Worm (Caenorhabditis elegans): ENCODE measurements around the gene fbxb-77.

Gene fbxb-77

DNA sequence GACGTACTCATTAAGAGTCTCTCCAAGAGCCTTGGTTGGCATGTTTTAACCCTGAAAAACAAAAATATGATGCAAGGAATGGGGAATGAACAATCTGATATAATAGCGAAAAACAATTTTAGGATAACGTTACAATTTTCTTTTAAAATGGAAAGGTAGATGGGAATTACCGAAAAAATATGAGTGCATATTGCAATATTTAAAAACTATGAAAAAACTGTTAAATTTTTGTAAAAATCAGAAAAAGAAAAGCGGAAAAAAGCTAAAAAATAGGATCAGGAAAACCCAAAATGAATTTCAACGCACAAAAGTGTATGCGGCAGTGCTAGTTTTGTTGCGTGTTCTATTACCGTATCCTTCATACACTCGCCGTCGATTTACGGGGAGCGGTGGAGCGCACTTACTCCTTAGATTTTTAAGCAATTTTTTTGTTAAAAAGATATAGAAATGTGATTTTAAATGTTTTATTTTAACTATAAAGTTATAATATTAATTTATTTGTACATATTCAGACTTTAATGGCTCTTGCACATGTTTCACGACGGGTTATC is 6.2 kb downstream of the fbxb-77 start, which contains the start of the genes rpl-20 and Y17G9B.5:
rpl-20 (minus strand) TSS at position 51 of the 551 bp plus-strand sequence.
Y17G9B.5 (plus strand) TSS at position 513 of the 551 bp plus-strand sequence.
- TF ChIP-seq aha-1 (tag) (peak; percentile 99), hmg-1.1 (GFP tag; IDR thresholded peaks at IDR 0.05) (peak; percentile 100), duxl-1 (tag; optimal IDR thresholded peaks at IDR 0.05; ENCODE audit: poor library complexity) (peak; percentile 98), ceh-44 (GFP tag; IDR thresholded peaks at IDR 0.05) (peak; percentile 87), saeg-2 (GFP tag; IDR thresholded peaks at IDR 0.05) (peak; percentile 99), lin-39 (tag; optimal IDR thresholded peaks at IDR 0.05) (peak; percentile 91), T20F7.1 (GFP tag; optimal IDR thresholded peaks at IDR 0.05) (peak; percentile 98), ZK546.5 (tag; optimal IDR thresholded peaks at IDR 0.05) (peak; percentile 35 to 91), zip-2 (tag; optimal IDR thresholded peaks at IDR 0.05) (peak; percentile 95), unc-130 (GFP tag; optimal IDR thresholded peaks at IDR 0.05) (peak; percentile 98), daf-12 (tag; optimal IDR thresholded peaks at IDR 0.05) (no peak), daf-19 (GFP tag; conservative IDR thresholded peaks at IDR 0.05) (peak; percentile 99), ceh-28 (tag; optimal IDR thresholded peaks at IDR 0.05) (peak; percentile 74), hif-1 (tag; optimal IDR thresholded peaks at IDR 0.05) (peak; percentile 93 to 96), unc-62 (GFP tag; optimal IDR thresholded peaks at IDR 0.05 in 1 of 2) (peak; percentile 9 to 100), unc-62 (tag; optimal IDR thresholded peaks at IDR 0.05) (no peak), F26F4.8 (GFP tag; conservative IDR thresholded peaks at IDR 0.05) (no peak), arid-1 (GFP tag; conservative IDR thresholded peaks at IDR 0.05) (peak; percentile 99), nhr-10 (tag; optimal IDR thresholded peaks at IDR 0.05) (peak; percentile 98), mep-1 (tag; optimal IDR thresholded peaks at IDR 0.05) (peak; percentile 100), zip-11 (GFP tag; IDR thresholded peaks at IDR 0.05) (0 out of 2 replicates have a peak, but pooled peaks have one; percentile 75), nhr-102 (tag; optimal IDR thresholded peaks at IDR 0.05) (peak; percentile 99), pha-4 (GFP tag; IDR thresholded peaks at IDR 0.05) (peak; percentile 99), pha-4 (tag; optimal IDR thresholded peaks at IDR 0.05) (peak; percentile 100), lin-13 (GFP tag; optimal IDR thresholded peaks at IDR 0.05) (peak; percentile 99), nhr-41 (GFP tag; IDR thresholded peaks at IDR 0.05) (peak; percentile 97), mdl-1 (tag; optimal IDR thresholded peaks at IDR 0.05) (peak; percentile 22 to 92), php-3 (GFP tag; IDR thresholded peaks at IDR 0.05) (peak; percentile 99), dmd-9 (GFP tag; IDR thresholded peaks at IDR 0.05) (peak; percentile 99), madf-9 (GFP tag; conservative IDR thresholded peaks at IDR 0.05) (peak; percentile 98), hlh-11 (tag; optimal IDR thresholded peaks at IDR 0.05) (peak; percentile 100), nhr-11 (tag; optimal IDR thresholded peaks at IDR 0.05) (peak; percentile 100), ama-1 (optimal IDR thresholded peaks at IDR 0.05) (peak; percentile 92), F44E2.7 (GFP tag; IDR thresholded peaks at IDR 0.05) (peak; percentile 91), vab-7 (GFP tag; IDR thresholded peaks at IDR 0.05) (peak; percentile 99), ZK337.2 (GFP tag; IDR thresholded peaks at IDR 0.05) (peak; percentile 93), mdt-29 (GFP tag; IDR thresholded peaks at IDR 0.05) (peak; percentile 97), lin-1 (GFP tag; IDR thresholded peaks at IDR 0.05) (peak; percentile 99), ctbp-1 (GFP tag; IDR thresholded peaks at IDR 0.05) (peak; percentile 99), ceh-82 (tag; optimal IDR thresholded peaks at IDR 0.05) (peak; percentile 40), gei-8 (GFP tag; optimal IDR thresholded peaks at IDR 0.05) (peak; percentile 93), dmd-6 (GFP tag; IDR thresholded peaks at IDR 0.05) (peak; percentile 100), dpl-1 (GFP tag; optimal IDR thresholded peaks at IDR 0.05) (peak; percentile 99), egl-27 (tag; optimal IDR thresholded peaks at IDR 0.05) (peak; percentile 53), rbr-2 (tag; optimal IDR thresholded peaks at IDR 0.05) (peak; percentile 100), R02D3.7 (tag; optimal IDR thresholded peaks at IDR 0.05) (peak; percentile 100), nhr-6 (tag; optimal IDR thresholded peaks at IDR 0.05) (peak; percentile 99), daf-8 (GFP tag; IDR thresholded peaks at IDR 0.05) (peak; percentile 95), zag-1 (tag; optimal IDR thresholded peaks at IDR 0.05) (peak; percentile 88), F49E8.2 (tag; optimal IDR thresholded peaks at IDR 0.05; ENCODE audit: borderline replicate concordance) (peak; percentile 98), Y5F2A.4 (GFP tag; optimal IDR thresholded peaks at IDR 0.05) (peak; percentile 97)
